Fruit fly (Drosophila melanogaster) whole organism, embryonic: ENCODE results near the gene nSMase.

Source experiments
- Antp ChIP-seq: fragments of 200-800 bp; sonication (Bioruptor generic); optimal IDR thresholded peaks from 3 replicates; lab custom pipeline; 2016; ENCODE audit warnings: missing biosample characterization, missing genetic modification characterization
- Atf3 ChIP-seq: fragments of 200-800 bp; sonication (Bioruptor generic); optimal IDR thresholded peaks from 3 replicates; lab custom pipeline; 2016; ENCODE audit warnings: missing biosample characterization, missing genetic modification characterization
- CG11247 ChIP-seq: fragments of 200-800 bp; sonication (Bioruptor generic); IDR thresholded peaks from 2 replicates; pipeline ENCODE4 v1.3.6; 2022; ENCODE audit warnings: missing biosample characterization, missing genetic modification characterization
- CG11696 ChIP-seq: fragments of 200-800 bp; sonication (Bioruptor generic); IDR thresholded peaks from 2 replicates; pipeline ENCODE4 v1.3.6; 2022; ENCODE audit warnings: missing biosample characterization, missing genetic modification characterization
- CG12659 ChIP-seq: fragments of 200-800 bp; sonication (Bioruptor generic); optimal IDR thresholded peaks from 3 replicates; lab custom pipeline; 2017; ENCODE audit warnings: mild to moderate bottlenecking, missing biosample characterization, missing genetic modification reagents, missing genetic modification characterization
- CG12744 ChIP-seq: fragments of 200-800 bp; sonication (Bioruptor generic); optimal IDR thresholded peaks from 2 replicates; lab custom pipeline; 2016; ENCODE audit warnings: missing biosample characterization, missing genetic modification characterization
- CG12942 ChIP-seq: fragments of 200-800 bp; sonication (Bioruptor generic); optimal IDR thresholded peaks from 3 replicates; lab custom pipeline; 2016; ENCODE audit warnings: missing biosample characterization, missing genetic modification characterization
- CG14441 ChIP-seq: fragments of 200-800 bp; sonication (Bioruptor generic); IDR thresholded peaks from 2 replicates; pipeline ENCODE4 v1.3.6; 2022; ENCODE audit warnings: missing biosample characterization, missing genetic modification characterization
- CG15696 ChIP-seq: fragments of 200-800 bp; sonication (Bioruptor generic); optimal IDR thresholded peaks from 2 replicates; lab custom pipeline; 2019; ENCODE audit warnings: missing biosample characterization, mild to moderate bottlenecking, missing genetic modification characterization, moderate library complexity
- CG1602 ChIP-seq: fragments of 200-800 bp; sonication (Bioruptor generic); optimal IDR thresholded peaks from 3 replicates; lab custom pipeline; 2016; ENCODE audit warnings: missing biosample characterization, missing genetic modification characterization
- CG16813 ChIP-seq: fragments of 200-800 bp; sonication (Bioruptor generic); IDR thresholded peaks from 3 replicates; pipeline ENCODE4 v1.3.6; 2022; ENCODE audit warnings: missing biosample characterization, missing genetic modification characterization; ENCODE audit not compliant: partially characterized antibody
- CG17186 ChIP-seq: fragments of 200-800 bp; sonication (Bioruptor generic); optimal IDR thresholded peaks from 3 replicates; lab custom pipeline; 2017; ENCODE audit warnings: missing biosample characterization, missing genetic modification reagents, missing genetic modification characterization
- CG17568 ChIP-seq: fragments of 200-800 bp; sonication (Bioruptor generic); optimal IDR thresholded peaks from 2 replicates; lab custom pipeline; 2018; ENCODE audit warnings: missing biosample characterization, mild to moderate bottlenecking, missing genetic modification characterization, moderate library complexity
- CG3847 ChIP-seq: fragments of 200-800 bp; sonication (Bioruptor generic); IDR thresholded peaks from 2 replicates; pipeline ENCODE4 v1.3.6; 2022; ENCODE audit warnings: missing biosample characterization, missing genetic modification characterization
- CG4360 ChIP-seq: fragments of 200-800 bp; sonication (Bioruptor generic); IDR thresholded peaks from 2 replicates; pipeline ENCODE4 v1.3.6; 2022; ENCODE audit warnings: missing biosample characterization, missing genetic modification characterization
- CG9727 ChIP-seq: fragments of 200-800 bp; sonication (Bioruptor generic); optimal IDR thresholded peaks from 3 replicates; lab custom pipeline; 2017; ENCODE audit warnings: missing biosample characterization, mild to moderate bottlenecking, missing genetic modification characterization
- CrebB ChIP-seq: fragments of 200-800 bp; sonication (Bioruptor generic); optimal IDR thresholded peaks from 3 replicates; lab custom pipeline; 2018; ENCODE audit warnings: missing biosample characterization, mild to moderate bottlenecking, missing genetic modification characterization
- Dek ChIP-seq: fragments of 200-800 bp; sonication (Bioruptor generic); optimal IDR thresholded peaks from 3 replicates; lab custom pipeline; 2019; ENCODE audit warnings: missing biosample characterization, mild to moderate bottlenecking, missing genetic modification characterization, moderate library complexity
- Dip3 ChIP-seq: fragments of 200-800 bp; sonication (Bioruptor generic); optimal IDR thresholded peaks from 3 replicates; lab custom pipeline; 2016; ENCODE audit warnings: missing biosample characterization, missing genetic modification characterization
- Doc2 ChIP-seq: fragments of 200-800 bp; sonication (Bioruptor generic); IDR thresholded peaks from 2 replicates; pipeline ENCODE4 v1.3.6; 2022; ENCODE audit warnings: missing biosample characterization, missing genetic modification characterization
- Ets97D ChIP-seq: fragments of 200-800 bp; sonication (Bioruptor generic); optimal IDR thresholded peaks from 3 replicates; lab custom pipeline; 2016; ENCODE audit warnings: missing biosample characterization, missing genetic modification characterization
- Fer2 ChIP-seq: fragments of 200-800 bp; sonication (Bioruptor generic); optimal IDR thresholded peaks from 2 replicates; lab custom pipeline; 2018; ENCODE audit warnings: missing biosample characterization, mild to moderate bottlenecking, missing genetic modification characterization, moderate library complexity
- H2.0 ChIP-seq: fragments of 200-800 bp; sonication (Bioruptor generic); IDR thresholded peaks from 2 replicates; pipeline ENCODE4 v1.3.6; 2022; ENCODE audit warnings: missing biosample characterization, missing genetic modification characterization
- HLH54F ChIP-seq: fragments of 200-800 bp; sonication (Bioruptor generic); optimal IDR thresholded peaks from 3 replicates; lab custom pipeline; 2016; ENCODE audit warnings: missing biosample characterization, missing genetic modification characterization
- HLHmδ ChIP-seq: fragments of 200-800 bp; sonication (Bioruptor generic); optimal IDR thresholded peaks from 2 replicates; lab custom pipeline; 2018; ENCODE audit warnings: missing biosample characterization, mild to moderate bottlenecking, missing genetic modification characterization, moderate library complexity
- Hsf ChIP-seq: fragments of 200-800 bp; sonication (Bioruptor generic); optimal IDR thresholded peaks from 3 replicates; lab custom pipeline; 2016; ENCODE audit warnings: missing biosample characterization, missing genetic modification characterization
- Lpt ChIP-seq: fragments of >200 bp; optimal IDR thresholded peaks from 2 replicates; lab custom pipeline; 2018; ENCODE audit warnings: missing biosample characterization, missing genetic modification characterization
- NC2α ChIP-seq: fragments of 200-800 bp; sonication (Bioruptor generic); optimal IDR thresholded peaks from 2 replicates; lab custom pipeline; 2016; ENCODE audit warnings: missing biosample characterization, missing genetic modification characterization
- Ssrp ChIP-seq: fragments of 200-800 bp; sonication (Bioruptor generic); optimal IDR thresholded peaks from 2 replicates; lab custom pipeline; 2018; ENCODE audit warnings: missing biosample characterization, mild to moderate bottlenecking, missing genetic modification characterization, moderate library complexity
- Trl ChIP-seq, 3 experiments: fragments of >200 bp in 2 of 3; fragments of 200-800 bp in 1 of 3; sonication (Bioruptor generic) in 1 of 3; optimal IDR thresholded peaks; 2 replicates in 1 of 3; 3 replicates in 2 of 3; lab custom pipeline; 2016 to 2017; ENCODE audit warnings: missing biosample characterization in 1 of 3, missing genetic modification characterization in 1 of 3
- ac ChIP-seq: fragments of 200-800 bp; sonication (Bioruptor generic); optimal IDR thresholded peaks from 3 replicates; lab custom pipeline; 2017; ENCODE audit warnings: missing biosample characterization, mild to moderate bottlenecking, missing genetic modification characterization
- al ChIP-seq: fragments of 200-800 bp; sonication (Bioruptor generic); IDR thresholded peaks from 2 replicates; pipeline ENCODE4 v1.3.6; 2022; ENCODE audit warnings: missing biosample characterization, missing genetic modification characterization
- cas ChIP-seq: fragments of 200-800 bp; sonication (Bioruptor generic); IDR thresholded peaks from 2 replicates; pipeline ENCODE4 v1.3.6; 2022; ENCODE audit warnings: missing biosample characterization, missing genetic modification characterization
- cato ChIP-seq: fragments of 200-800 bp; sonication (Bioruptor generic); optimal IDR thresholded peaks from 2 replicates; lab custom pipeline; 2016; ENCODE audit warnings: missing biosample characterization, missing genetic modification characterization, borderline replicate concordance
- cwo ChIP-seq: fragments of 200-800 bp; sonication (Bioruptor generic); optimal IDR thresholded peaks from 3 replicates; lab custom pipeline; 2017; ENCODE audit warnings: missing biosample characterization, missing genetic modification characterization, mild to moderate bottlenecking, moderate library complexity, missing genetic modification reagents
- da ChIP-seq: fragments of 200-800 bp; sonication (Bioruptor generic); optimal IDR thresholded peaks from 2 replicates; lab custom pipeline; 2016; ENCODE audit warnings: missing biosample characterization, missing genetic modification characterization
- disco-r ChIP-seq: fragments of 200-800 bp; sonication (Bioruptor generic); optimal IDR thresholded peaks from 2 replicates; lab custom pipeline; 2016; ENCODE audit warnings: missing biosample characterization, missing genetic modification characterization
- dm ChIP-seq: fragments of 200-800 bp; sonication (Bioruptor generic); optimal IDR thresholded peaks from 3 replicates; lab custom pipeline; 2016; ENCODE audit warnings: missing biosample characterization, missing genetic modification characterization
- ewg ChIP-seq: fragments of 200-800 bp; sonication (Bioruptor generic); optimal IDR thresholded peaks from 3 replicates; lab custom pipeline; 2017; ENCODE audit warnings: mild to moderate bottlenecking, missing biosample characterization, missing genetic modification reagents, missing genetic modification characterization
- fd96Cb ChIP-seq: fragments of 200-800 bp; sonication (Bioruptor generic); optimal IDR thresholded peaks from 2 replicates; lab custom pipeline; 2018; ENCODE audit warnings: missing biosample characterization, mild to moderate bottlenecking, missing genetic modification characterization, moderate library complexity
- gro ChIP-seq: fragments of 200-800 bp; sonication (Bioruptor generic); optimal IDR thresholded peaks from 2 replicates; lab custom pipeline; 2016; ENCODE audit warnings: missing biosample characterization, missing genetic modification characterization
- her ChIP-seq: fragments of 200-800 bp; sonication (Bioruptor generic); optimal IDR thresholded peaks from 2 replicates; lab custom pipeline; 2016; ENCODE audit warnings: missing biosample characterization, missing genetic modification characterization
- knrl ChIP-seq: fragments of 200-800 bp; sonication (Bioruptor generic); IDR thresholded peaks from 3 replicates; pipeline ENCODE4 v1.3.6; 2022; ENCODE audit warnings: missing biosample characterization, missing genetic modification characterization; ENCODE audit not compliant: partially characterized antibody
- luna ChIP-seq: fragments of 200-800 bp; sonication (Bioruptor generic); optimal IDR thresholded peaks from 2 replicates; lab custom pipeline; 2016; ENCODE audit warnings: missing biosample characterization, missing genetic modification characterization
- mld ChIP-seq: fragments of 200-800 bp; sonication (Bioruptor generic); IDR thresholded peaks from 3 replicates; pipeline ENCODE4 v1.3.6; 2022; ENCODE audit warnings: missing biosample characterization, missing genetic modification characterization; ENCODE audit not compliant: partially characterized antibody
- nmo ChIP-seq: fragments of 200-800 bp; sonication (Bioruptor generic); optimal IDR thresholded peaks from 2 replicates; lab custom pipeline; 2018; ENCODE audit warnings: missing biosample characterization, mild to moderate bottlenecking, missing genetic modification characterization, moderate library complexity
- slbo ChIP-seq: fragments of 200-800 bp; sonication (Bioruptor generic); IDR thresholded peaks from 2 replicates; pipeline ENCODE4 v1.3.6; 2022; ENCODE audit warnings: missing biosample characterization, missing genetic modification characterization
- vvl ChIP-seq: fragments of 200-800 bp; sonication (Bioruptor generic); IDR thresholded peaks from 2 replicates; pipeline ENCODE4 v1.3.6; 2022; ENCODE audit warnings: missing biosample characterization, missing genetic modification characterization
- wor ChIP-seq: fragments of 200-800 bp; sonication (Bioruptor generic); IDR thresholded peaks from 2 replicates; pipeline ENCODE4 v1.3.6; 2022; ENCODE audit warnings: missing biosample characterization, missing genetic modification characterization

The nSMase gene

DNA sequence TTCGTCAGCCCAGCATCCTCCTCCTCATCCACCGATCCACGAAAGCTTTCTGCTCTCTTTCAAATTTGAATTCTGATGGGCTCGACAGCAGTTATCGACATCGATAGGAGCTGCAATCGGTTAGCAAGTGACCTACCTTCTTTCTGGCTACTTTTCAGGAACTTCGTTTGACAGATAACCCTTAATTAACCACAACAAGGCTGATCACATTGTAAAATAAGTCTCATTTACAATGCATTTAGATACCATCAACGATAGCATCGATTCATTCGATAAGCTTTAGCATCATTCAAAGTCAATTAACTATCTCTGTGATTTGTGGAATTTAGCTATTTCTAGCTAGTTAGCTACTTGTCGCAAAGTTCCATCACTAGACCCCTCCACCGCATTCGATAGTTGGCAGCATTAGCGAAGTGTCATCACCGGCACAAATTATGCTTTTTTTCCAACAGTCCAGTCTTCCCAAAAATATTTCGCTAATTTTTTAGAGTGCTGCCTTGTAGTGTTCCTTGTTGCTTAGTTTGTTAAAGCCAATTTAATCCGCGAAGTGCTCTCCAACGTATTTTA lies 40.3 kb upstream of the nSMase start, which contains the start of the genes MnM and Girdin (continued):
- TF ChIP-seq da (GFP tag; lab: Kevin White, UChicago), result peak; percentile 28
- peak; percentile 12 for TF ChIP-seq CrebB (tag; lab: Kevin White, UChicago)
- peak; percentile 79 for TF ChIP-seq Ets97D (GFP tag; lab: Kevin White, UChicago)
- TF ChIP-seq CG17186 (GFP tag; lab: Kevin White, UChicago), result peak; percentile 53
- TF ChIP-seq cato, result no peak
- peak; percentile 53 for TF ChIP-seq CG12942
- TF ChIP-seq cwo (GFP tag; lab: Kevin White, UChicago), result no peak
- peak; percentile 54 for TF ChIP-seq Atf3 (GFP tag; lab: Kevin White, UChicago)
- peak in 1 of 2 experiments; percentile 22 for TF ChIP-seq Trl (optimal IDR thresholded peaks at IDR 0.05; lab: Kevin White, UChicago)
- peak; percentile 77 for TF ChIP-seq Trl (GFP tag; optimal IDR thresholded peaks at IDR 0.05; lab: Kevin White, UChicago)
- peak; percentile 87 for TF ChIP-seq HLH54F (GFP tag; lab: Kevin White, UChicago)
- TF ChIP-seq disco-r (GFP tag; lab: Kevin White, UChicago), result peak; percentile 44
- TF ChIP-seq Dip3 (GFP tag; lab: Kevin White, UChicago), result peak; percentile 73
- peak; percentile 83 for TF ChIP-seq slbo (GFP tag; lab: Robert Waterston, UW)
- TF ChIP-seq cas (GFP tag; lab: Robert Waterston, UW), result 0 out of 2 replicates have a peak, but pooled peaks have one; percentile 19
- 0 out of 2 replicates have a peak, but pooled peaks have one; percentile 8 for TF ChIP-seq H2.0
- peak; percentile 41; the same call in 1 of the 2 replicates for TF ChIP-seq vvl (GFP tag; lab: Robert Waterston, UW)
- peak; percentile 24; the same call in 1 of the 2 replicates for TF ChIP-seq wor (GFP tag; lab: Robert Waterston, UW)
- TF ChIP-seq ewg, result peak; percentile 10
- TF ChIP-seq CG4360 (GFP tag; lab: Robert Waterston, UW), result no peak
- TF ChIP-seq CG16813 (GFP tag; lab: Robert Waterston, UW), result peak; percentile 88
- peak; percentile 63 for TF ChIP-seq gro (GFP tag; lab: Kevin White, UChicago)
- TF ChIP-seq Lpt, result no peak
- TF ChIP-seq CG14441 (GFP tag; lab: Robert Waterston, UW), result 0 out of 2 replicates have a peak, but pooled peaks have one; percentile 19
- peak; percentile 29 for TF ChIP-seq Dek (tag; lab: Kevin White, UChicago)
- peak; percentile 88 for TF ChIP-seq knrl (GFP tag; lab: Robert Waterston, UW)
- TF ChIP-seq Antp (GFP tag; lab: Kevin White, UChicago), result peak; percentile 82
- peak; percentile 46 for TF ChIP-seq Ssrp (tag; lab: Kevin White, UChicago)
- TF ChIP-seq fd96Cb (tag; lab: Kevin White, UChicago), result peak; percentile 16
- no peak for TF ChIP-seq HLHmδ
- TF ChIP-seq dm (GFP tag; lab: Kevin White, UChicago), result peak; percentile 77
- peak; percentile 87 for TF ChIP-seq nmo (GFP tag; lab: Kevin White, UChicago)
- peak; percentile 25 for TF ChIP-seq CG12744
- TF ChIP-seq al (GFP tag; lab: Robert Waterston, UW), result peak; percentile 44; the same call in 1 of the 2 replicates
- TF ChIP-seq CG15696 (tag; lab: Kevin White, UChicago), result peak; percentile 41
- peak; percentile 32 for TF ChIP-seq CG1602 (GFP tag; lab: Kevin White, UChicago)
- no peak for TF ChIP-seq Doc2
- TF ChIP-seq Fer2 (tag; lab: Kevin White, UChicago), result peak; percentile 24
- peak; percentile 60; the same call in 1 of the 3 replicates for TF ChIP-seq mld (GFP tag; lab: Robert Waterston, UW)
- TF ChIP-seq CG11696, result no peak
- TF ChIP-seq luna (GFP tag; lab: Kevin White, UChicago), result peak; percentile 3
- TF ChIP-seq NC2α (GFP tag; lab: Kevin White, UChicago), result no peak
- peak; percentile 77 for TF ChIP-seq Hsf
- no peak for TF ChIP-seq ac (GFP tag; lab: Kevin White, UChicago)
- TF ChIP-seq CG9727, result peak; percentile 46
- no peak for TF ChIP-seq CG17568 (GFP tag; lab: Kevin White, UChicago)
- TF ChIP-seq CG12659 (GFP tag; lab: Kevin White, UChicago), result peak; percentile 82
- TF ChIP-seq her (GFP tag; lab: Kevin White, UChicago), result peak; percentile 75
- TF ChIP-seq CG11247 (GFP tag; lab: Robert Waterston, UW), result peak; percentile 34; the same call in 1 of the 2 replicates
- TF ChIP-seq CG3847 (GFP tag; lab: Robert Waterston, UW), result peak; percentile 73
